Fruit fly (Drosophila melanogaster) whole organism, wandering third instar larva: ENCODE data around the gene Rala.

Experiments used
- Abd-B ChIP-seq: fragments of >200 bp; optimal IDR thresholded peaks from 2 replicates; lab custom pipeline; 2017; ENCODE audit warnings: missing biosample characterization, missing genetic modification characterization
- CG32264 ChIP-seq: fragments of 200-800 bp; sonication (Bioruptor generic); optimal IDR thresholded peaks from 2 replicates; lab custom pipeline; 2016; ENCODE audit warnings: missing biosample characterization, missing genetic modification characterization
- CG9705 ChIP-seq: fragments of 200-800 bp; sonication (Bioruptor generic); optimal IDR thresholded peaks from 2 replicates; lab custom pipeline; 2018; ENCODE audit warnings: missing biosample characterization, mild to moderate bottlenecking, missing genetic modification characterization
- CrebA ChIP-seq: fragments of 200-800 bp; sonication (Bioruptor generic); optimal IDR thresholded peaks from 2 replicates; lab custom pipeline; 2016; ENCODE audit warnings: missing biosample characterization, mild to moderate bottlenecking, missing genetic modification characterization, borderline replicate concordance
- Dif ChIP-seq: fragments of 200-275, 200-300 bp; sonication (Bioruptor generic); optimal IDR thresholded peaks from 2 replicates; lab custom pipeline; 2018; ENCODE audit warnings: missing biosample characterization, missing genetic modification characterization; ENCODE audit not compliant: partially characterized antibody
- HLH106 ChIP-seq: fragments of 200-800 bp; optimal IDR thresholded peaks from 3 replicates; lab custom pipeline; 2019; ENCODE audit warnings: missing biosample characterization, mild to moderate bottlenecking, missing genetic modification characterization, moderate library complexity
- Hnf4 ChIP-seq: fragments of 200-800 bp; sonication (Bioruptor generic); optimal IDR thresholded peaks from 2 replicates; lab custom pipeline; 2016; ENCODE audit warnings: missing biosample characterization, mild to moderate bottlenecking, missing genetic modification characterization
- Hr78 ChIP-seq: fragments of >200 bp; optimal IDR thresholded peaks from 2 replicates; lab custom pipeline; 2017; ENCODE audit warnings: missing biosample characterization, missing genetic modification characterization
- Hr83 ChIP-seq: fragments of 200-300 bp; sonication (Bioruptor generic); optimal IDR thresholded peaks from 2 replicates; lab custom pipeline; 2016; ENCODE audit warnings: missing biosample characterization, mild to moderate bottlenecking, missing genetic modification characterization, moderate library complexity; ENCODE audit not compliant: poor library complexity, severe bottlenecking
- Jra ChIP-seq: sonication (Bioruptor generic); optimal IDR thresholded peaks from 2 replicates; lab custom pipeline; 2016; ENCODE audit warnings: missing biosample characterization, missing genetic modification characterization
- Myc ChIP-seq: fragments of >200 bp; optimal IDR thresholded peaks from 2 replicates; lab custom pipeline; 2017
- N ChIP-seq: fragments of >200 bp; optimal IDR thresholded peaks from 2 replicates; lab custom pipeline; 2018; ENCODE audit warnings: missing biosample characterization, missing external identifiers, missing genetic modification characterization
- OdsH ChIP-seq: fragments of 200-800 bp; sonication (Bioruptor generic); optimal IDR thresholded peaks from 2 replicates; lab custom pipeline; 2016; ENCODE audit warnings: missing biosample characterization, mild to moderate bottlenecking, missing genetic modification characterization
- Rel ChIP-seq, 2 experiments: fragments of 200-800 bp; sonication (Bioruptor generic) in 1 of 2; optimal IDR thresholded peaks; 2 replicates in 1 of 2; 3 replicates in 1 of 2; lab custom pipeline; 2016 to 2019; ENCODE audit warnings: mild to moderate bottlenecking in 2 of 2, missing biosample characterization in 2 of 2, missing genetic modification characterization in 2 of 2, moderate library complexity in 1 of 2
- Sp1 ChIP-seq: fragments of 200-800 bp; sonication (Bioruptor generic); optimal IDR thresholded peaks from 3 replicates; lab custom pipeline; 2019; ENCODE audit warnings: missing biosample characterization, mild to moderate bottlenecking, missing genetic modification characterization, moderate library complexity
- Vsx2 ChIP-seq: fragments of 200-300, 225-300 bp; sonication (Bioruptor generic); optimal IDR thresholded peaks from 2 replicates; lab custom pipeline; 2018; ENCODE audit warnings: missing biosample characterization, missing genetic modification characterization; ENCODE audit not compliant: partially characterized antibody
- br ChIP-seq: fragments of 200-800 bp; sonication (Bioruptor generic); optimal IDR thresholded peaks from 2 replicates; lab custom pipeline; 2016; ENCODE audit warnings: missing biosample characterization, missing genetic modification characterization
- dl ChIP-seq, 2 experiments: fragments of 175-275, 200-275 bp in 1 of 2; fragments of 200-275 bp in 1 of 2; sonication (Bioruptor generic); optimal IDR thresholded peaks; lab custom pipeline; 2018; ENCODE audit warnings: mild to moderate bottlenecking in 2 of 2, missing biosample characterization in 2 of 2, missing genetic modification characterization in 2 of 2, moderate library complexity in 2 of 2; ENCODE audit not compliant: partially characterized antibody in 2 of 2, insufficient read depth in 1 of 2
- dmrt93B ChIP-seq: fragments of 200-800 bp; sonication (Bioruptor generic); optimal IDR thresholded peaks from 2 replicates; lab custom pipeline; 2018; ENCODE audit warnings: missing biosample characterization, mild to moderate bottlenecking, missing genetic modification characterization
- dsf ChIP-seq: sonication (Bioruptor generic); optimal IDR thresholded peaks from 2 replicates; lab custom pipeline; 2016; ENCODE audit warnings: missing biosample characterization, missing genetic modification characterization, borderline replicate concordance
- ey ChIP-seq: fragments of 200-800 bp; sonication (Bioruptor generic); optimal IDR thresholded peaks from 2 replicates; lab custom pipeline; 2016; ENCODE audit warnings: missing biosample characterization, missing genetic modification characterization
- foxo ChIP-seq, 2 experiments: fragments of 200-800 bp; sonication (Bioruptor generic); optimal IDR thresholded peaks; 2 replicates in 1 of 2; 3 replicates in 1 of 2; lab custom pipeline; 2016 to 2017; ENCODE audit warnings: missing biosample characterization in 2 of 2, missing genetic modification characterization in 2 of 2
- fru ChIP-seq: fragments of 200-800 bp; sonication (Bioruptor generic); optimal IDR thresholded peaks from 3 replicates; lab custom pipeline; 2016; ENCODE audit warnings: missing biosample characterization, mild to moderate bottlenecking, missing genetic modification characterization
- h ChIP-seq: fragments of 200-800 bp; sonication (Bioruptor generic); optimal IDR thresholded peaks from 3 replicates; lab custom pipeline; 2016; ENCODE audit warnings: missing biosample characterization, mild to moderate bottlenecking, missing genetic modification characterization
- jim ChIP-seq: fragments of 175-275, 200-325 bp; sonication (Bioruptor generic); optimal IDR thresholded peaks from 2 replicates; lab custom pipeline; 2016; ENCODE audit warnings: missing biosample characterization, mild to moderate bottlenecking, missing genetic modification characterization
- pan ChIP-seq: fragments of >200 bp; optimal IDR thresholded peaks from 2 replicates; lab custom pipeline; 2017
- psq ChIP-seq: fragments of 200-800 bp; sonication (Bioruptor generic); optimal IDR thresholded peaks from 3 replicates; lab custom pipeline; 2017; ENCODE audit warnings: missing biosample characterization, mild to moderate bottlenecking, missing genetic modification characterization, moderate library complexity
- rgr ChIP-seq: fragments of 200-800 bp; sonication (Bioruptor generic); optimal IDR thresholded peaks from 3 replicates; lab custom pipeline; 2016; ENCODE audit warnings: missing biosample characterization, mild to moderate bottlenecking, missing genetic modification characterization
- sage ChIP-seq: fragments of 200-800 bp; sonication (Bioruptor generic); optimal IDR thresholded peaks from 2 replicates; lab custom pipeline; 2016; ENCODE audit warnings: missing biosample characterization, mild to moderate bottlenecking, missing genetic modification characterization
- sv ChIP-seq: fragments of 200-800 bp; sonication (Bioruptor generic); optimal IDR thresholded peaks from 3 replicates; lab custom pipeline; 2016; ENCODE audit warnings: missing biosample characterization, missing genetic modification characterization
- tai ChIP-seq: sonication (Bioruptor generic); optimal IDR thresholded peaks from 2 replicates; lab custom pipeline; 2016; ENCODE audit warnings: missing biosample characterization, missing genetic modification characterization
- usp ChIP-seq: fragments of >200 bp; optimal IDR thresholded peaks from 2 replicates; lab custom pipeline; 2017; ENCODE audit warnings: missing biosample characterization, missing genetic modification characterization
- woc ChIP-seq: sonication (Bioruptor generic); optimal IDR thresholded peaks from 2 replicates; lab custom pipeline; 2016; ENCODE audit warnings: missing biosample characterization, mild to moderate bottlenecking, missing genetic modification characterization

The Rala gene

dm6 chrX:3686469-3687410, 32.7 kb downstream of the Rala start:
- TF ChIP-seq OdsH (GFP tag; lab: Kevin White, UChicago) (peak; percentile 87), Abd-B (no peak), fru (GFP tag; lab: Kevin White, UChicago) (peak; percentile 95), Dif (GFP tag; lab: Kevin White, UChicago) (peak; percentile 20), br (GFP tag; lab: Kevin White, UChicago) (peak; percentile 90), sv (GFP tag; lab: Kevin White, UChicago) (peak; percentile 21), woc (GFP tag; lab: Kevin White, UChicago) (peak; percentile 94), Hr83 (no peak), tai (GFP tag; lab: Kevin White, UChicago) (peak; percentile 54), dmrt93B (GFP tag; lab: Kevin White, UChicago) (peak; percentile 77), rgr (GFP tag; lab: Kevin White, UChicago) (peak; percentile 84), jim (GFP tag; lab: Kevin White, UChicago) (no peak), Rel (GFP tag; optimal IDR thresholded peaks at IDR 0.05; lab: Kevin White, UChicago) (no peak), Rel (tag; optimal IDR thresholded peaks at IDR 0.05; lab: Kevin White, UChicago) (peak; percentile 64), foxo (GFP tag; optimal IDR thresholded peaks at IDR 0.05; lab: Kevin White, UChicago) (peak; percentile 28 to 88), h (peak; percentile 83), Hnf4 (GFP tag; lab: Kevin White, UChicago) (peak; percentile 78), CG9705 (peak; percentile 76), Jra (peak; percentile 32), sage (GFP tag; lab: Kevin White, UChicago) (no peak), HLH106 (tag; lab: Kevin White, UChicago) (peak; percentile 88), CrebA (GFP tag; lab: Kevin White, UChicago) (peak; percentile 37), dl (GFP tag; optimal IDR thresholded peaks at IDR 0.05; lab: Kevin White, UChicago; ENCODE audit: insufficient read depth in 1 of 2, partially characterized antibody in 2 of 2) (no peak), N (GFP tag; lab: Kevin White, UChicago) (no peak), Sp1 (GFP tag; lab: Kevin White, UChicago) (peak; percentile 86), psq (GFP tag; lab: Kevin White, UChicago) (peak; percentile 90), usp (no peak), CG32264 (peak; percentile 56), pan (lab: Kevin White, UChicago) (no peak), Myc (lab: Kevin White, UChicago) (no peak), ey (GFP tag; lab: Kevin White, UChicago) (peak; percentile 91), dsf (GFP tag; lab: Kevin White, UChicago) (no peak)
- TF ChIP-seq, all 38 proteins: peak for 21

- TF ChIP-seq HLH106 (tag; lab: Kevin White, UChicago) = no peak
- no peak for TF ChIP-seq Hr78 (GFP tag; lab: Kevin White, UChicago)
- no peak for TF ChIP-seq Hr83
- TF ChIP-seq Rel (GFP tag; optimal IDR thresholded peaks at IDR 0.05; lab: Kevin White, UChicago) = no peak
- no peak for TF ChIP-seq Rel (tag; optimal IDR thresholded peaks at IDR 0.05; lab: Kevin White, UChicago)
- peak; percentile 33 for TF ChIP-seq Dif (GFP tag; lab: Kevin White, UChicago)
- no peak for TF ChIP-seq Abd-B
- TF ChIP-seq dl (GFP tag; optimal IDR thresholded peaks at IDR 0.05; lab: Kevin White, UChicago; ENCODE audit: insufficient read depth in 1 of 2, partially characterized antibody in 2 of 2) = peak in 1 of 2 experiments; percentile 28
- no peak for TF ChIP-seq sage (GFP tag; lab: Kevin White, UChicago)
- TF ChIP-seq pan (lab: Kevin White, UChicago) = no peak
- TF ChIP-seq Vsx2 (GFP tag; lab: Kevin White, UChicago) = no peak
- TF ChIP-seq CG32264 = no peak
- no peak for TF ChIP-seq jim (GFP tag; lab: Kevin White, UChicago)
- peak; percentile 92 for TF ChIP-seq psq (GFP tag; lab: Kevin White, UChicago)
- TF ChIP-seq Sp1 (GFP tag; lab: Kevin White, UChicago) = no peak
- no peak for TF ChIP-seq dsf (GFP tag; lab: Kevin White, UChicago)
Measured at dm6 chrX:3685534-3685922, 33.9 kb downstream of the Rala start.
